Worm (Caenorhabditis elegans) whole organism, L3 larva: ENCODE data around the gene C50E3.11.

Source experiments
- ZK546.5 ChIP-seq: sonication (generic microtip); optimal IDR thresholded peaks from 2 replicates; lab custom pipeline; 2017; ENCODE audit warnings: missing biosample characterization, missing genetic modification characterization
- aly-2 ChIP-seq: fragments of 150-350 bp; optimal IDR thresholded peaks from 2 replicates; lab custom pipeline; 2014; ENCODE audit warnings: missing biosample characterization, missing genetic modification characterization
- ama-1 ChIP-seq: fragments of 150-350 bp; optimal IDR thresholded peaks from 2 replicates; lab custom pipeline; 2018
- ceh-28 ChIP-seq: fragments of 150-350 bp; optimal IDR thresholded peaks from 2 replicates; lab custom pipeline; 2014; ENCODE audit warnings: missing biosample characterization, missing genetic modification reagents, missing genetic modification characterization
- ceh-82 ChIP-seq: fragments of 150-350 bp; optimal IDR thresholded peaks from 2 replicates; lab custom pipeline; 2014; ENCODE audit warnings: missing biosample characterization, missing genetic modification characterization
- ceh-9 ChIP-seq: sonication (generic microtip); optimal IDR thresholded peaks from 2 replicates; lab custom pipeline; 2018; ENCODE audit warnings: missing biosample characterization, missing genetic modification characterization
- daf-12 ChIP-seq: fragments of 150-350 bp; optimal IDR thresholded peaks from 2 replicates; lab custom pipeline; 2014; ENCODE audit warnings: missing biosample characterization, missing genetic modification reagents, missing genetic modification characterization
- elt-1 ChIP-seq: fragments of 150-350 bp; optimal IDR thresholded peaks from 2 replicates; lab custom pipeline; 2014; ENCODE audit warnings: missing biosample characterization, missing genetic modification characterization
- elt-2 ChIP-seq: sonication (generic microtip); optimal IDR thresholded peaks from 2 replicates; lab custom pipeline; 2016; ENCODE audit warnings: missing genetic modification reagents, mild to moderate bottlenecking, missing genetic modification characterization, missing compliant biosample characterization
- elt-3 ChIP-seq, 3 experiments: fragments of 150-350 bp in 1 of 3; sonication (generic microtip) in 2 of 3; optimal IDR thresholded peaks; 2 replicates in 2 of 3; 4 replicates in 1 of 3; lab custom pipeline; 2014 to 2017; ENCODE audit warnings: missing biosample characterization in 3 of 3, missing genetic modification characterization in 3 of 3
- fkh-10 ChIP-seq: sonication (generic microtip); optimal IDR thresholded peaks from 2 replicates; lab custom pipeline; 2017; ENCODE audit warnings: missing biosample characterization, missing genetic modification reagents, missing genetic modification characterization
- fos-1 ChIP-seq: fragments of 150-350 bp; optimal IDR thresholded peaks from 2 replicates; lab custom pipeline; 2014; ENCODE audit warnings: missing biosample characterization, missing genetic modification characterization
- hmg-11 ChIP-seq: sonication (generic microtip); optimal IDR thresholded peaks from 2 replicates; lab custom pipeline; 2016; ENCODE audit warnings: missing genetic modification characterization, missing compliant biosample characterization
- lin-15B ChIP-seq: fragments of 150-350 bp; optimal IDR thresholded peaks from 2 replicates; lab custom pipeline; 2014; ENCODE audit warnings: missing biosample characterization, missing genetic modification characterization
- lsy-12 ChIP-seq: sonication (generic microtip); optimal IDR thresholded peaks from 2 replicates; lab custom pipeline; 2016; ENCODE audit warnings: mild to moderate bottlenecking, missing genetic modification characterization, missing compliant biosample characterization
- mdl-1 ChIP-seq: fragments of 150-350 bp; optimal IDR thresholded peaks from 2 replicates; lab custom pipeline; 2014; ENCODE audit warnings: missing biosample characterization, missing genetic modification characterization
- mml-1 ChIP-seq: fragments of 150-350 bp; sonication (generic microtip); optimal IDR thresholded peaks from 3 replicates; lab custom pipeline; 2014; ENCODE audit warnings: missing biosample characterization, missing genetic modification characterization
- nfya-1 ChIP-seq: sonication (generic microtip); optimal IDR thresholded peaks from 2 replicates; lab custom pipeline; 2017; ENCODE audit warnings: missing genetic modification characterization, mild to moderate bottlenecking, missing compliant biosample characterization, antibody characterized with exemption, moderate library complexity; ENCODE audit not compliant: insufficient read depth
- nhr-23 ChIP-seq: fragments of 150-350 bp; optimal IDR thresholded peaks from 2 replicates; lab custom pipeline; 2014; ENCODE audit warnings: missing biosample characterization, missing genetic modification reagents, missing genetic modification characterization
- nhr-237 ChIP-seq: fragments of 150-350 bp; optimal IDR thresholded peaks from 2 replicates; lab custom pipeline; 2014; ENCODE audit warnings: missing biosample characterization, missing genetic modification characterization
- nhr-25 ChIP-seq: sonication (generic microtip); optimal IDR thresholded peaks from 2 replicates; lab custom pipeline; 2017; ENCODE audit warnings: missing biosample characterization, missing genetic modification characterization
- nhr-28 ChIP-seq: fragments of 150-350 bp; optimal IDR thresholded peaks from 2 replicates; lab custom pipeline; 2014; ENCODE audit warnings: missing biosample characterization, missing genetic modification characterization
- nhr-67 ChIP-seq: fragments of 150-350 bp; optimal IDR thresholded peaks from 2 replicates; lab custom pipeline; 2014; ENCODE audit warnings: missing biosample characterization, missing genetic modification characterization
- nhr-77 ChIP-seq: fragments of 150-350 bp; optimal IDR thresholded peaks from 2 replicates; lab custom pipeline; 2014; ENCODE audit warnings: missing biosample characterization, missing genetic modification characterization
- pha-4 ChIP-seq: fragments of 150-350 bp; optimal IDR thresholded peaks from 2 replicates; lab custom pipeline; 2014; ENCODE audit warnings: missing biosample characterization, missing genetic modification reagents, missing genetic modification characterization
- sea-2 ChIP-seq: fragments of 150-350 bp; sonication (generic microtip); optimal IDR thresholded peaks from 4 replicates; lab custom pipeline; 2014; ENCODE audit warnings: missing biosample characterization, missing genetic modification reagents, missing genetic modification characterization
- snpc-4 ChIP-seq: fragments of 150-350 bp; optimal IDR thresholded peaks from 2 replicates; lab custom pipeline; 2014; ENCODE audit warnings: missing biosample characterization, missing genetic modification characterization
- unc-62 ChIP-seq: fragments of 150-350 bp; sonication (generic microtip); optimal IDR thresholded peaks from 4 replicates; lab custom pipeline; 2014; ENCODE audit warnings: missing biosample characterization, missing genetic modification reagents, missing genetic modification characterization
- zag-1 ChIP-seq: fragments of 150-350 bp; optimal IDR thresholded peaks from 2 replicates; lab custom pipeline; 2014; ENCODE audit warnings: missing biosample characterization, missing genetic modification characterization
- ztf-4 ChIP-seq: fragments of 150-350 bp; optimal IDR thresholded peaks from 2 replicates; lab custom pipeline; 2014; ENCODE audit warnings: missing biosample characterization, missing genetic modification characterization

Gene C50E3.11

DNA sequence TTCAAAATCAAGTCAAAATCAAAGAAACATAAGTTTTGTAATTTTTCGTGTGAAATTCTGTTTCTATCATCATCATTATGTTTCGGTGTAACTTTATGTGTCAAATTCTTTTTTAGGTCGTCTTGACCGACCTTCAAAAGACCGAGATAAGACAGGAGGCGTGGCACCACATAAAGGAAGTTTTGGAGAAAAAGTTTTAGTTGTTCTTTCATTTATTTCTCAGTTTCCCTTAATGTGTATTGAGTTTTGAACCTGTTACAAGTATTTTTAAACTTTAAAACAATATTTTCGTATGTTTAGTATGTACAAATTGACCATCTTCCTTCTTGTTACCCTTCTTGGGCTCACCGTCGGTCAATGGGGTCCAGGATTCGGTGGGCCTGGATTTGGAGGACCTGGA lies 21.4 kb upstream of the C50E3.11 start, which contains the start of gene grsp-4:
TSS of gene grsp-4 (plus strand) at position 301 of the 400 bp plus-strand sequence.
- TF ChIP-seq ceh-9 (tag; lab: Kevin White, UChicago) = no peak
- TF ChIP-seq, all 47 proteins: peak for 0

DNA sequence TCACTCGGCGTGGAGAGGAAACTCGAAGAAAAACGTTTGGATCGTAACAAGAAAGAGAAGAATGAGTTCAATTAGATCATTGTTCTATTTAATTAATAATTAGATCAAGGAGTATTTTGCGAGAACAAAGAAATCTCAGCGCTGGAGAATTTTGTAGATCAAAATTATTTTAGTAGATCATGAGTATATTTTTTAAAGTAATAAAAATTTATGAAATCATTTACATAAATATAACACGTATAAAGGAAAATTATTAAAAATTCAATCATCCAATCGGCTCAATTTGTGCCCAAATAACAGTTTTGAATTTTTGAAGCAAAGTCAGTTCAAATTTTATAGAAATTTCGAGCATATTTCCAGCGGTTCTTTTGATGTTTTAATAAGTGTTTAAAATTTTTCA lies 20.9 kb upstream of the C50E3.11 start, which contains the start of gene C50E3.13:
TSS of gene C50E3.13 (minus strand) at position 101 of the 400 bp plus-strand sequence.
- TF ChIP-seq hmg-11 = no peak
- TF ChIP-seq mml-1 (tag; lab: Kevin White, UChicago) = no peak
- no peak for TF ChIP-seq sea-2 (GFP tag; lab: Kevin White, UChicago)
- no peak for TF ChIP-seq elt-2
- TF ChIP-seq ztf-4 = no peak
- TF ChIP-seq lin-15B (tag; lab: Kevin White, UChicago) = no peak
- no peak for TF ChIP-seq ceh-28 (tag; lab: Kevin White, UChicago)

DNA sequence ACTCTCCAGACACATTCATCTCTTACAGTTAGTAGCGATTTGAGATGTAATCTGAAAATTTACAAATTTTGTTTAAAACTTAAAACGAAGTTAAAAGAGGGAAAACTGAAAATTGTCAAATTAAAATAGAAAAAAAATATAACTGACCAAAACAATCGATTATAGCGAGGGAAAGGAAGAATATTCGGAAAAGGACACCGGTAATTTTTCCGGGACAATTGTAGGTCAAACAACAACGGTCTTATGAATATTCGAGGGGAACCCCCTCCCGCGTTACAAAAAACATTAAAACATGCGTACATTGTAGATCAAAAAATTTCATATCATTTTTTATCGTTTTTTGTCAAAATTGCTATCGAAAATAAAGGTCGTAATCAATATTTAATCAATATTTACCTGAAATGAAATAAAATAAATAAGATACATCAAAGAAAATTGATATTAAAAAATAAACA lies 18.8 kb upstream of the C50E3.11 start, which contains the start of gene C50E3.12:
TSS of gene C50E3.12 (minus strand) at position 51 of the 455 bp plus-strand sequence.
- TF ChIP-seq nhr-23 = no peak

DNA sequence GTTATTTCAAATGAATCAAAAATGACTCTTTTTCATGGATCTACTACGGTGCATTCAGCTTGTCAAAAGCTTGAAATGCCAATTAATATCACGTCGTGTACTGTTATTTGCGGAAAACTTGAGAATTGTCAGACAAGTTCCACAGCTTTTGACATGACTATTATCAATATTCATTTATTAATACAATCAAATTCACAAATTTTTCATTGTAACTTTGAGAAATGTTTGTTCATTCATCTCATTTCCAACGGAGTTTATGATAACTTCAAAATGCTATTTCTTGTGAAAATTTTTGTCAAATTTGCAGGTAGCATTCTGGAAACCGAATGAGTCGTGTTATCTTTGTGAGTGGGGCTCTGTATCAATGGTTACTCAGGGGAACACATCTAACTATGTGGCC lies 14.8 kb upstream of the C50E3.11 start, which contains the start of gene C50E3.15:
TSS of gene C50E3.15 (plus strand) at position 301 of the 400 bp plus-strand sequence.
- no peak for TF ChIP-seq ama-1 (lab: Kevin White, UChicago)
- TF ChIP-seq elt-2 = no peak
- TF ChIP-seq ceh-28 (tag; lab: Kevin White, UChicago) = no peak
- TF ChIP-seq elt-3 (tag; optimal IDR thresholded peaks at IDR 0.05; lab: Kevin White, UChicago) = no peak
- no peak for TF ChIP-seq nfya-1 (tag; lab: Kevin White, UChicago)
- no peak for TF ChIP-seq pha-4 (tag; lab: Kevin White, UChicago)
- no peak for TF ChIP-seq nhr-28
- TF ChIP-seq nhr-237 (tag; lab: Kevin White, UChicago) = no peak
- no peak for TF ChIP-seq ZK546.5 (tag; lab: Kevin White, UChicago)
- no peak for TF ChIP-seq ceh-82
- no peak for TF ChIP-seq nhr-25 (tag; lab: Kevin White, UChicago)
- TF ChIP-seq elt-1 (tag; lab: Kevin White, UChicago) = no peak
- TF ChIP-seq aly-2 (tag; lab: Kevin White, UChicago) = no peak
- no peak for TF ChIP-seq hmg-11
- no peak for TF ChIP-seq fos-1 (tag; lab: Kevin White, UChicago)

DNA sequence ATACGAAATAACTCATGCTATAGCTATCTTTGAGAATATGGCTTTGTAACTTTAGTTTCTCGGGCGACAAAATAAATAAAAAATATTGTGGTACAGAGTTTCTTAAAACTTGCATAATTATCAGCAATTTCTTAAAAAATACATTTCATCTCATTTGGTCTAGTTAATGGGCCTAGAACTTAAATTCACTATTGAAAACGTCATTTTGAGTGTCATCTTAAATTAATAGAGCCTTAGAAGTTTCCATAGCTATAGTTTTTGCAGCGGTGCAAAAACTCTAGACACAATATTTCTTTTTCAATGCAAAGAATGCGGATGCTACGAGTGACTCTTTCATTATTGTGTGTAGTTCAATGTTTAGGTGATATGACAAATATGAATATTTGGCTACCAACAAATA lies 8.8 kb upstream of the C50E3.11 start, which contains the start of gene clec-215:
TSS of gene clec-215 (plus strand) at position 301 of the 400 bp plus-strand sequence.
- TF ChIP-seq nfya-1 (tag; lab: Kevin White, UChicago) (no peak), daf-12 (tag; lab: Kevin White, UChicago) (no peak), nhr-77 (tag; lab: Kevin White, UChicago) (no peak), zag-1 (tag; lab: Kevin White, UChicago) (no peak), fkh-10 (GFP tag; lab: Kevin White, UChicago) (no peak), sea-2 (GFP tag; lab: Kevin White, UChicago) (no peak), nhr-25 (tag; lab: Kevin White, UChicago) (no peak), nhr-23 (no peak), nhr-67 (tag; lab: Kevin White, UChicago) (no peak), lsy-12 (tag; lab: Kevin White, UChicago) (no peak), snpc-4 (tag; lab: Kevin White, UChicago) (no peak), mdl-1 (tag; lab: Kevin White, UChicago) (no peak), pha-4 (tag; lab: Kevin White, UChicago) (no peak), elt-1 (tag; lab: Kevin White, UChicago) (no peak), hmg-11 (no peak), elt-3 (tag; optimal IDR thresholded peaks at IDR 0.05; lab: Kevin White, UChicago) (no peak), fos-1 (tag; lab: Kevin White, UChicago) (no peak), ceh-9 (tag; lab: Kevin White, UChicago) (no peak)

DNA sequence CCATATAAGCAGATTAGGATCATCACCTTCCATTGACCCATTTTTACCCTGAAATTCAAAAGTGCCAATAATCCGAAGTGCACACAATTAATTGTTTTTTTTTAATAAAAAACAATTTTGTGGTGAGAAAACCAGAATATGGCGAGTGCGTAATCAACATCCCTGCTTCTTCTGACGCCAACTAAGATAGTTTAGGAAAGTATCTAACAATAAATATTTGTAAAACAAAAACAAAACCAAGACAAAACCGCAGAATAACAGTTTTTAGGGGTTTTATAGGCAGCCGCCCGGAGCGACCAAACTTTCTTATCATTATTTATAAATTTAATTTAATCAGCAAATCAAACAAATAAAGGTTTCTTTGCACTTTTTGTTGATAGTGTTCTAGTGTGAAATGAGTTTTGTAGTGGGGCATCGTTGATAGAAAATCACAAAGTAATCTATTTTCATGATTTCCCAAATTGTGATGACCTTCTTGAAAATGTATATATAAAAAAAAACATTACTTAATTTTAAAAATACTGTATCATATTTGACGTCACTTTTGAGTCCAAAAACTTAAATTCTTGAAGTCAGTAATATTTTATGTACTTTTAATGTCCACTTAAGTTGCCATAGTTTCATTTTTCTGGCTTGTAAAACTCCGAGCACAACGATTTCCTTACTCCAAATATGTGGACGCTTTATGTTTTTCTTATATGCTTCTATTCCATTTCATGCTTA lies 6.6 kb upstream of the C50E3.11 start, which contains the start of the genes folt-3 and clec-214:
TSS of gene folt-3 (minus strand) at position 51 of the 723 bp plus-strand sequence.
TSS of gene clec-214 (plus strand) at position 673 of the 723 bp plus-strand sequence.
- TF ChIP-seq mdl-1 (tag; lab: Kevin White, UChicago) = no peak
- TF ChIP-seq elt-2 = peak; percentile 56
- TF ChIP-seq unc-62 (GFP tag; lab: Kevin White, UChicago) = no peak
